Fruit fly (Drosophila melanogaster) S2 (cell line): ENCODE measurements around the gene CG9286.

Experiments
- CG8478 ChIP-seq: fragments of >200 bp; optimal IDR thresholded peaks from 2 replicates; lab custom pipeline; 2018
- CTCF ChIP-seq, 2 experiments: fragments of >200 bp; optimal IDR thresholded peaks; 2 replicates each; lab custom pipeline; 2018

dm6 chr3R:13803185-13803887, 22.6 kb downstream of the CG9286 start:
- TF ChIP-seq CTCF (optimal IDR thresholded peaks at IDR 0.05; lab: Kevin White, UChicago) = no peak
- no peak for TF ChIP-seq CG8478 (lab: Kevin White, UChicago)
